Worm (Caenorhabditis elegans) whole organism, young adult: ENCODE results near the gene F55C9.3.
"Not testable (repeated sequence)": the region's sequence is repeated elsewhere in the genome, so short reads cannot be mapped to it uniquely, and the experiment has no call there.

Experiments used
- B0261.1 ChIP-seq: sonication (generic microtip); optimal IDR thresholded peaks from 2 replicates; lab custom pipeline; 2016; ENCODE audit warnings: mild to moderate bottlenecking, missing genetic modification characterization, moderate library complexity, missing compliant biosample characterization
- F55B11.4 ChIP-seq: sonication (generic microtip); optimal IDR thresholded peaks from 2 replicates; lab custom pipeline; 2016; ENCODE audit warnings: missing compliant biosample characterization, missing genetic modification characterization, borderline replicate concordance; ENCODE audit not compliant: insufficient read depth
- aptf-3 ChIP-seq: fragments of 200-800 bp; sonication (Bioruptor generic); IDR thresholded peaks from 2 replicates; pipeline ENCODE4 v1.3.6; 2022; ENCODE audit warnings: missing genetic modification characterization, missing compliant biosample characterization
- dox-1 ChIP-seq: fragments of 200-800 bp; sonication (Bioruptor generic); IDR thresholded peaks from 2 replicates; pipeline ENCODE4 v1.3.6; 2022; ENCODE audit warnings: missing genetic modification reagents, missing genetic modification characterization, missing compliant biosample characterization
- rec-8 ChIP-seq, 2 experiments: sonication (generic microtip); optimal IDR thresholded peaks; 2 replicates each; lab custom pipeline; 2016; ENCODE audit warnings: mild to moderate bottlenecking in 2 of 2, missing genetic modification characterization in 2 of 2, missing genetic modification reagents in 2 of 2, missing genotype in 2 of 2, missing biosample characterization in 1 of 2, missing compliant biosample characterization in 1 of 2, moderate library complexity in 1 of 2
- tbp1 ChIP-seq: fragments of 200-800 bp; sonication (Bioruptor generic); optimal IDR thresholded peaks from 2 replicates; lab custom pipeline; 2018; ENCODE audit warnings: mild to moderate bottlenecking, missing genetic modification characterization, missing compliant biosample characterization
- unc-62 ChIP-seq: fragments of 150-350 bp; optimal IDR thresholded peaks from 2 replicates; lab custom pipeline; 2014; ENCODE audit warnings: missing biosample characterization, missing genetic modification reagents, missing genetic modification characterization
- ztf-22 ChIP-seq: fragments of 200-800 bp; sonication (Bioruptor generic); optimal IDR thresholded peaks from 2 replicates; lab custom pipeline; 2018; ENCODE audit warnings: mild to moderate bottlenecking, missing genetic modification characterization, moderate library complexity, missing compliant biosample characterization

ce11 chrV:19264148-19264547 lies 23.8 kb downstream of the F55C9.3 start, which contains the start of gene F21D9.1:
- not testable (repeated sequence) for TF ChIP-seq dox-1; ztf-22 (GFP tag; lab: Kevin White, UChicago); rec-8 (tag; optimal IDR thresholded peaks at IDR 0.05; lab: Kevin White, UChicago); unc-62 (GFP tag; lab: Kevin White, UChicago); aptf-3 (GFP tag; lab: Robert Waterston, UW); F55B11.4 (tag; lab: Kevin White, UChicago); B0261.1; tbp1 (GFP tag; lab: Kevin White, UChicago)
